Worm (Caenorhabditis elegans): ENCODE measurements around the gene txt-19.

txt-19 gene

ce11 chrIV:12830829-12831392 is 14.8 kb upstream of the txt-19 start:
- no peak for TF ChIP-seq blmp-1 (tag; optimal IDR thresholded peaks at IDR 0.05)
- no peak for TF ChIP-seq ztf-4 (tag; optimal IDR thresholded peaks at IDR 0.05)
- TF ChIP-seq lin-14 (GFP tag; optimal IDR thresholded peaks at IDR 0.05) = peak; percentile 50
- TF ChIP-seq tbx-2 (tag; optimal IDR thresholded peaks at IDR 0.05) = no peak
- no peak for TF ChIP-seq efl-1 (optimal IDR thresholded peaks at IDR 0.05)
- TF ChIP-seq efl-1 (GFP tag; optimal IDR thresholded peaks at IDR 0.05 in 1 of 2) = peak in 1 of 2 experiments; percentile 41
- TF ChIP-seq fkh-8 (tag; optimal IDR thresholded peaks at IDR 0.05) = peak; percentile 6

DNA sequence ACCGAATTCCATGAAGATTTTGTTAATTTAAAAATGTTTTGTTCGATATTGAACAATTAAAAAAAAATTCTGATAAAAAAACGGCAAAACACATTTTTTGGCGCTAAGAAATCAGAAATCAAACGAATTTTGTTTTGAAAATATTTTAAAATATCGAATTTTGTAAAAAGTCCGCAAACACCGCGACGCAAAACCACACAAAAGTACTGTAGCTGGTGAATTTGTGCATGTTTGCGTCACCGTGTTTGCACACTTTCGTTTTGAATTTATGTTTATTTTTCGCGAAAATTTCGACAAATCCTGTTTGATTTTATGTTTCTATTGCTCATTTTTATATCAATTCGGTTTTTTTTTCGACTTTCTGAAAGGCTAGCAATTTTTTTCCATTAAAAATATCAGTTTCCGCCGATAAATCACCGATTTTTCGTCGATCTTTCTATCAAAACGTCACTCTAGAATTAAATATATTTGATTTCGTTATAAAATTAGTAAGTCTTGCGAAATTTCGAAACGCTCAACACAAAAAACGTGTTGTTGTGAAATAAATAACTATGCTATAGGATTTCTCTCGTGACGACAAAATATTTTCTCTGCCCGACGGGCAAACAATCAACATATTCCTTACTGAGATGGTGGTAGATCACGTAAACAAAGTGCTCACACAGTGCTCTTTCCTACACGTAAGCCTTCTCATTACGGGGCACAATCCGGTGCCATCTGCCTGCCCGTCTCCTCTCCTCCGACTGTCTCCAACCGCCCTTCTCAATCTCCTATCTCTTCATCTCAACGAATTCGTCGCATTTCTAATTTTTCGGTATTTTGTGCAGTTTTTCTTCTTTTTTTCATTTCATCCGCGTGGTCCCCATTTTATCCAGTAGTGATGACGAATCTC is 13.8 kb upstream of the txt-19 start:
- TF ChIP-seq ceh-88 (GFP tag; IDR thresholded peaks at IDR 0.05) (no peak), lsy-2 (tag; optimal IDR thresholded peaks at IDR 0.05) (peak; percentile 38 to 74), efl-1 (optimal IDR thresholded peaks at IDR 0.05) (peak in 1 of 2 experiments; percentile 67), efl-1 (GFP tag; optimal IDR thresholded peaks at IDR 0.05 in 1 of 2) (peak; percentile 37 to 91), dpl-1 (GFP tag; optimal IDR thresholded peaks at IDR 0.05) (peak in 1 of 3 experiments; percentile 15), C16A3.4 (tag; optimal IDR thresholded peaks at IDR 0.05) (no peak), ceh-63 (GFP tag; optimal IDR thresholded peaks at IDR 0.05) (no peak), skn-1 (tag; optimal IDR thresholded peaks at IDR 0.05) (peak; percentile 9), rnt-1 (tag; optimal IDR thresholded peaks at IDR 0.05) (no peak), sup-37 (GFP tag; optimal IDR thresholded peaks at IDR 0.05) (no peak), F16B12.6 (tag; optimal IDR thresholded peaks at IDR 0.05) (peak; percentile 65), pag-3 (tag; optimal IDR thresholded peaks at IDR 0.05; ENCODE audit: borderline replicate concordance, insufficient read depth) (no peak), lin-14 (GFP tag; optimal IDR thresholded peaks at IDR 0.05) (peak; percentile 48), hpl-2 (GFP tag; optimal IDR thresholded peaks at IDR 0.05) (peak; percentile 12)

DNA sequence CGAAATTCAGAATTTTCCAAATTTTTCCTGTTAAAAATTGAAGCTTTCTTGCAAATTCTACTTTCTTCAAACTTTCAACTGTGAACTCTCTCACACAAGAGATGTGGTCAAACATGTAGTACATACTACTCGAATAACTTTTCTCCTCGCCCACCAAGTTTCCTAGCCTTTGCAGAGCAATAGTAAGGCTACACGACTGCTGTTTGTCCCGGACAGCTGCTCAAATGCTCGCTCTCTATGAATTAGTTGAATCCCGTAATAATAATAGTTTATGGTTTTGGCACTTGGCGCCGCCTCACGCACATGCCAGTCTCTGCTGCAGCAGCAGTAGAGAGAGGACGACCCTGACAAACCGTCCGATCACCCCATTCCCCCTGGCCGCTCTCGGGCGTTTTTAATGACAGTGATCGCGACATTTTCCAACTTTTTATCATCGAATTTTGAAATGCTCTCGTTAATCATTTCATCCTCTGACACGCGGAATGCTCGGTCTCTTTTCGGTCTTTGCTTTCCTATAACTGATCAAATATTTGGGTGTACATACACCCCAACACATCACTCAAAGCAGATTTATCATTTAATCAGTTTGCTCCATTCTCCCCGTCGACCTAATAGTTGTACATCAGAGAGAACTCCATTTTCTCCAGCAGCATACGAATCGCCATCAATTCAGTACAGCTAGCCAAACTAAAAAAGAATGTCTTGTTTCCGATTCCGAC is 11.8 kb upstream of the txt-19 start:
- TF ChIP-seq unc-30 (tag; optimal IDR thresholded peaks at IDR 0.05) (no peak), nhr-71 (tag; optimal IDR thresholded peaks at IDR 0.05) (peak; percentile 25), rnt-1 (tag; optimal IDR thresholded peaks at IDR 0.05) (peak; percentile 25), elt-2 (tag; optimal IDR thresholded peaks at IDR 0.05) (peak; percentile 24), F16B12.6 (tag; optimal IDR thresholded peaks at IDR 0.05) (no peak), lin-35 (GFP tag; optimal IDR thresholded peaks at IDR 0.05) (peak in 1 of 2 experiments; percentile 3), hpl-2 (GFP tag; optimal IDR thresholded peaks at IDR 0.05) (no peak), efl-1 (optimal IDR thresholded peaks at IDR 0.05) (no peak), efl-1 (GFP tag; optimal IDR thresholded peaks at IDR 0.05 in 1 of 2) (peak in 1 of 2 experiments; percentile 92)

- TF ChIP-seq lin-14 (GFP tag; optimal IDR thresholded peaks at IDR 0.05) (peak; percentile 57), jun-1 (tag; optimal IDR thresholded peaks at IDR 0.05) (peak; percentile 38), lin-39 (tag; optimal IDR thresholded peaks at IDR 0.05) (no peak), lin-13 (GFP tag; optimal IDR thresholded peaks at IDR 0.05) (no peak), blmp-1 (tag; optimal IDR thresholded peaks at IDR 0.05) (peak; percentile 24), tbx-2 (tag; optimal IDR thresholded peaks at IDR 0.05) (peak; percentile 6), unc-30 (tag; optimal IDR thresholded peaks at IDR 0.05) (no peak), mep-1 (tag; optimal IDR thresholded peaks at IDR 0.05) (peak; percentile 25), fos-1 (tag; optimal IDR thresholded peaks at IDR 0.05) (peak; percentile 94), unc-62 (GFP tag; optimal IDR thresholded peaks at IDR 0.05) (no peak), Y116A8C.19 (tag; optimal IDR thresholded peaks at IDR 0.05; ENCODE audit: borderline replicate concordance) (no peak), efl-3 (GFP tag; optimal IDR thresholded peaks at IDR 0.05) (no peak), nhr-47 (tag; optimal IDR thresholded peaks at IDR 0.05) (peak; percentile 20), efl-1 (optimal IDR thresholded peaks at IDR 0.05) (peak; percentile 14 to 27), efl-1 (GFP tag; optimal IDR thresholded peaks at IDR 0.05 in 1 of 2) (no peak), sox-4 (tag; optimal IDR thresholded peaks at IDR 0.05) (no peak), nhr-11 (tag; optimal IDR thresholded peaks at IDR 0.05) (no peak), ceh-82 (tag; optimal IDR thresholded peaks at IDR 0.05) (peak in 1 of 3 experiments; percentile 29), isw-1 (GFP tag; IDR thresholded peaks at IDR 0.05) (no peak), nhr-85 (tag) (peak; percentile 71), nhr-12 (tag; optimal IDR thresholded peaks at IDR 0.05) (no peak), C04F5.9 (tag; optimal IDR thresholded peaks at IDR 0.05) (no peak), snu-23 (GFP tag; optimal IDR thresholded peaks at IDR 0.05) (peak; percentile 10), ztf-11 (tag; optimal IDR thresholded peaks at IDR 0.05) (no peak)
Observed at ce11 chrIV:12834417-12834731, 11.3 kb upstream of the txt-19 start.

Data from whole organism, L1 larva.